Fruit fly (Drosophila melanogaster) S2 (cell line): ENCODE results near the gene CG14915.

ENCODE experiments used
- CG8478 ChIP-seq: fragments of >200 bp; optimal IDR thresholded peaks from 2 replicates; lab custom pipeline; 2018
- CTCF ChIP-seq, 2 experiments: fragments of >200 bp; optimal IDR thresholded peaks; 2 replicates each; lab custom pipeline; 2018

DNA sequence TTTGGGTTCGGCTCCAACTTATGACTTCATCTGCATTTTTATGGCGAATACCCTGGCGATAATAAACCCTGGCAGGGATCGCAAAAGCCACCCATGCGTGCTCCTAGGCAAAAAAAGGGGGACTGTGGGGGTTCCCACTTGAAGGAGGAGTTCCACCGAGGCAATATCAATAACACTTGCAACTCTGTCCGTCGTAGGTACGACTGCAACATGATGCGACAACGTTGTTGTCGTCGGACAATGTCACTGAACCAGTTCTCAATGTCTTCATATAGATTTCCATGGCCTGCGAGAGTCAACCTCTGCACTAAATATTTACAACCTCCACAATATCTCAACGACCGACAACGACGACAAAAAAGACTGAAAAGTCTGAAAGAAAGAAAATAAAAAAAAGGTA, 43.6 kb upstream of the CG14915 start:
- TF ChIP-seq CG8478 (lab: Kevin White, UChicago) (no peak), CTCF (optimal IDR thresholded peaks at IDR 0.05; lab: Kevin White, UChicago) (no peak)
